Worm (Caenorhabditis elegans) whole organism, L2 larva: ENCODE results near the gene ceh-22.

Source experiments
- F13H6.1 ChIP-seq: sonication (generic microtip); optimal IDR thresholded peaks from 2 replicates; lab custom pipeline; 2016; ENCODE audit warnings: missing genetic modification characterization, missing compliant biosample characterization
- R02D3.7 ChIP-seq: fragments of 150-350 bp; optimal IDR thresholded peaks from 2 replicates; lab custom pipeline; 2014; ENCODE audit warnings: missing biosample characterization, missing genetic modification characterization
- Y55F3AM.14 ChIP-seq: fragments of 200-800 bp; sonication (Bioruptor generic); optimal IDR thresholded peaks from 2 replicates; lab custom pipeline; 2018; ENCODE audit warnings: mild to moderate bottlenecking, missing genetic modification characterization, missing compliant biosample characterization
- ZK546.5 ChIP-seq: sonication (generic microtip); optimal IDR thresholded peaks from 2 replicates; lab custom pipeline; 2017; ENCODE audit warnings: missing biosample characterization, missing genetic modification characterization
- alr-1 ChIP-seq: fragments of 150-350 bp; optimal IDR thresholded peaks from 2 replicates; lab custom pipeline; 2014; ENCODE audit warnings: missing biosample characterization, missing genetic modification characterization
- aly-2 ChIP-seq: fragments of 150-350 bp; optimal IDR thresholded peaks from 2 replicates; lab custom pipeline; 2014; ENCODE audit warnings: missing biosample characterization, missing genetic modification characterization
- ama-1 ChIP-seq: fragments of 150-350 bp; optimal IDR thresholded peaks from 2 replicates; lab custom pipeline; 2018; ENCODE audit warnings: inconsistent platforms
- ceh-16 ChIP-seq: fragments of 150-350 bp; optimal IDR thresholded peaks from 2 replicates; lab custom pipeline; 2014; ENCODE audit warnings: missing biosample characterization, missing genetic modification characterization
- ceh-82 ChIP-seq: fragments of 150-350 bp; optimal IDR thresholded peaks from 2 replicates; lab custom pipeline; 2014; ENCODE audit warnings: missing biosample characterization, missing genetic modification characterization
- crh-2 ChIP-seq: sonication (generic microtip); optimal IDR thresholded peaks from 2 replicates; lab custom pipeline; 2017; ENCODE audit warnings: missing biosample characterization, missing genetic modification characterization
- egl-27 ChIP-seq: sonication (generic microtip); optimal IDR thresholded peaks from 3 replicates; lab custom pipeline; 2017; ENCODE audit warnings: missing biosample characterization, missing genetic modification reagents, missing genetic modification characterization
- elt-1 ChIP-seq: fragments of 150-350 bp; optimal IDR thresholded peaks from 2 replicates; lab custom pipeline; 2014; ENCODE audit warnings: missing biosample characterization, missing genetic modification characterization
- elt-3 ChIP-seq: sonication (generic microtip); optimal IDR thresholded peaks from 2 replicates; lab custom pipeline; 2017; ENCODE audit warnings: missing biosample characterization, missing genetic modification characterization
- fos-1 ChIP-seq: fragments of 150-350 bp; optimal IDR thresholded peaks from 2 replicates; lab custom pipeline; 2014; ENCODE audit warnings: missing biosample characterization, missing genetic modification characterization
- gmeb-1 ChIP-seq: fragments of 150-350 bp; optimal IDR thresholded peaks from 2 replicates; lab custom pipeline; 2014; ENCODE audit warnings: missing biosample characterization, missing genetic modification characterization
- lsy-2 ChIP-seq, 2 experiments: fragments of 150-350 bp in 1 of 2; sonication (generic microtip) in 1 of 2; optimal IDR thresholded peaks; 2 replicates each; lab custom pipeline; 2014 to 2017; ENCODE audit warnings: missing biosample characterization in 2 of 2, missing genetic modification characterization in 2 of 2
- mab-5 ChIP-seq: fragments of 150-350 bp; optimal IDR thresholded peaks from 2 replicates; lab custom pipeline; 2014; ENCODE audit warnings: missing biosample characterization, missing genetic modification characterization
- mdl-1 ChIP-seq, 2 experiments: fragments of 150-350 bp in 1 of 2; sonication (generic microtip) in 1 of 2; optimal IDR thresholded peaks; 2 replicates each; lab custom pipeline; 2017; ENCODE audit warnings: missing biosample characterization in 2 of 2, missing genetic modification characterization in 2 of 2
- nhr-10 ChIP-seq: sonication (generic microtip); optimal IDR thresholded peaks from 2 replicates; lab custom pipeline; 2017; ENCODE audit warnings: missing biosample characterization, missing genetic modification characterization
- nhr-129 ChIP-seq: fragments of 150-350 bp; optimal IDR thresholded peaks from 2 replicates; lab custom pipeline; 2014; ENCODE audit warnings: missing biosample characterization, missing genetic modification characterization
- nhr-21 ChIP-seq: fragments of 150-350 bp; optimal IDR thresholded peaks from 2 replicates; lab custom pipeline; 2014; ENCODE audit warnings: missing biosample characterization, missing genetic modification characterization
- nhr-237 ChIP-seq: fragments of 150-350 bp; optimal IDR thresholded peaks from 2 replicates; lab custom pipeline; 2014; ENCODE audit warnings: missing biosample characterization, missing genetic modification characterization
- nhr-25 ChIP-seq: fragments of 150-350 bp; sonication (generic microtip); optimal IDR thresholded peaks from 3 replicates; lab custom pipeline; 2014; ENCODE audit warnings: missing biosample characterization, missing genetic modification characterization
- nhr-6 ChIP-seq: fragments of 150-350 bp; optimal IDR thresholded peaks from 2 replicates; lab custom pipeline; 2014; ENCODE audit warnings: missing biosample characterization, missing genetic modification characterization
- nhr-77 ChIP-seq: fragments of 150-350 bp; optimal IDR thresholded peaks from 2 replicates; lab custom pipeline; 2014; ENCODE audit warnings: missing biosample characterization, missing genetic modification characterization
- peb-1 ChIP-seq: fragments of 150-350 bp; optimal IDR thresholded peaks from 2 replicates; lab custom pipeline; 2014; ENCODE audit warnings: missing biosample characterization, missing genetic modification characterization
- skn-1 ChIP-seq: sonication (generic microtip); optimal IDR thresholded peaks from 2 replicates; lab custom pipeline; 2017; ENCODE audit warnings: missing biosample characterization, missing genetic modification characterization
- sma-3 ChIP-seq: sonication (generic microtip); optimal IDR thresholded peaks from 2 replicates; lab custom pipeline; 2016; ENCODE audit warnings: missing genetic modification reagents, missing genetic modification characterization, missing compliant biosample characterization
- sma-9 ChIP-seq, 2 experiments: fragments of 150-350 bp in 1 of 2; sonication (generic microtip) in 1 of 2; optimal IDR thresholded peaks; 2 replicates each; lab custom pipeline; 2014 to 2016; ENCODE audit warnings: missing genetic modification characterization in 2 of 2, mild to moderate bottlenecking in 1 of 2, missing biosample characterization in 1 of 2, missing compliant biosample characterization in 1 of 2, missing genetic modification reagents in 1 of 2, moderate library complexity in 1 of 2
- unc-39 ChIP-seq: fragments of 150-350 bp; optimal IDR thresholded peaks from 2 replicates; lab custom pipeline; 2014; ENCODE audit warnings: missing biosample characterization, missing genetic modification characterization
- unc-55 ChIP-seq: fragments of 150-350 bp; sonication (generic microtip); optimal IDR thresholded peaks from 3 replicates; lab custom pipeline; 2014; ENCODE audit warnings: missing biosample characterization, missing genetic modification reagents, missing genetic modification characterization
- zag-1 ChIP-seq: fragments of 150-350 bp; optimal IDR thresholded peaks from 2 replicates; lab custom pipeline; 2014; ENCODE audit warnings: missing biosample characterization, missing genetic modification characterization
- ztf-1 ChIP-seq: fragments of 200-800 bp; sonication (Bioruptor generic); conservative IDR thresholded peaks from 2 replicates; pipeline ENCODE4 v1.3.6; 2022; ENCODE audit warnings: missing genetic modification characterization, missing compliant biosample characterization
- ztf-4 ChIP-seq: fragments of 150-350 bp; optimal IDR thresholded peaks from 2 replicates; lab custom pipeline; 2014; ENCODE audit warnings: missing biosample characterization, missing genetic modification characterization

ceh-22 gene

DNA sequence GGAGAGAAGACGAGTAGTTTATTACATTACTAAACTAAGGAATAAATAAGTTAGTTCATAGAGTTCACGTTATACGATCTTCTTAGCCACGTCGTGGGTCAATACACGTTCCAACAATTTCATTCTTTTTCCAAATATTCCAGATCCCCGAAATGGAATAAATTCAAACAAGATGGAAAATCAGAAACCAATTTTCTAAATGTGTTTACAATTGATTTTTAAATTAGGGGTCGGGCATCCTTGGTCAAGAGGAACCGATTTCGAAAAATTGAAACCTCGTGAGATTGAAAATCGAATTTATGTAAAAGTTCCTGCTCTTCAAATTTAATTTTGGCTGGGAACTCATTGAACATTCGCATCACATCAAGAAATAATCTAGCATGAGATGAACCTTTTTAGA lies 13.0 kb downstream of the ceh-22 start:
- TF ChIP-seq fos-1 (tag; lab: Kevin White, UChicago) (no peak), ceh-16 (tag; lab: Kevin White, UChicago) (no peak), crh-2 (tag; lab: Kevin White, UChicago) (no peak), nhr-25 (tag; lab: Kevin White, UChicago) (no peak), nhr-21 (tag; lab: Kevin White, UChicago) (no peak), nhr-6 (tag; lab: Kevin White, UChicago) (no peak), ceh-82 (tag; lab: Kevin White, UChicago) (no peak), mab-5 (tag; lab: Kevin White, UChicago) (no peak), elt-3 (tag; lab: Kevin White, UChicago) (no peak), ZK546.5 (no peak), R02D3.7 (no peak), F13H6.1 (tag; lab: Kevin White, UChicago) (no peak), elt-1 (tag; lab: Kevin White, UChicago) (no peak), sma-3 (no peak)
- TF ChIP-seq, all 48 proteins: peak for 0

DNA sequence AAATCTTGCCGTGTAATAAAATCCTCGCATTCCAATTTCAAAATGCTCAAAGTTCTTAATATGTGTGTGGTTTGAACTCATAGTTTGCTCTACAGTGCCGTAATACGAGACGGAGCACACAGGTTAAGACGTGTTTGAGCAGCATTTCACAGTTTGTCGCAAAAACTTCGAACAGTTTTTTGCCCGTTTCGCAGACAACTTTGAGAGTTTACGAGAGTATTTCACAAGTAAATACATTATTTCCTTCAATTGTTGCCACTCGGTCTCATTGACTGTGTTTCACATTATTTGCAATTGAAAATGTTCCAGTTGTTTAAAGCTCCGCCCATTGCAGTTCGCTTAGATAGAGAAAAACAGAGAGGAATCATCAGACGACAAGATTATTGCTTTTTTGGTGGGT lies 15.9 kb downstream of the ceh-22 start, which contains the start of gene F29F11.20:
Gene F29F11.20, plus strand, starts transcription at position 301 of the 400 bp plus-strand sequence.
- TF ChIP-seq zag-1 (tag; lab: Kevin White, UChicago) (no peak), F13H6.1 (tag; lab: Kevin White, UChicago) (peak; percentile 16)

DNA sequence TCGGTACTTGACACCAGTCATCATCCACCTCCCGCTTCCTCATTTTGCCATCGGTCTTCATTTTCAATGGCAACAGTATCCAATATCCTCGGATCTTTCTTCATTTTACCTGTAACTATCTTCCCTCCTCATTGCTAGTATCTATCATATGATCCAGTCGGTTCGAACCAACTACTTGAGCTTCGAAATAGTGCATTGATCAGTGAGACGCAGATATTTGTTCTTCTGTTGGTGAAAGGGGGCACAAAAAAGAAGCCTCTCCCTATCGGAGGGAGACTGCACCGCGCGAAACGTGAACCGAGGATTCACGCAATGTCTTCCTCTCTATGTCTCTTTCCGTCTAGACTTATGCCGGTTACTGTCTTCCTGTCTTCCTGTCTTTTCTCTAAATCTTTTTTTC lies 19.6 kb downstream of the ceh-22 start:
- TF ChIP-seq ama-1 (lab: Kevin White, UChicago) (no peak), elt-1 (tag; lab: Kevin White, UChicago) (no peak), sma-9 (GFP tag; optimal IDR thresholded peaks at IDR 0.05; lab: Kevin White, UChicago) (peak; percentile 21), sma-9 (tag; optimal IDR thresholded peaks at IDR 0.05; lab: Kevin White, UChicago) (no peak), nhr-25 (tag; lab: Kevin White, UChicago) (no peak), unc-39 (tag; lab: Kevin White, UChicago) (no peak), nhr-21 (tag; lab: Kevin White, UChicago) (no peak), mdl-1 (tag; optimal IDR thresholded peaks at IDR 0.05; lab: Kevin White, UChicago) (no peak), F13H6.1 (tag; lab: Kevin White, UChicago) (peak; percentile 53), ztf-1 (GFP tag; lab: Robert Waterston, UW) (no peak), nhr-129 (tag; lab: Kevin White, UChicago) (peak; percentile 42)

DNA sequence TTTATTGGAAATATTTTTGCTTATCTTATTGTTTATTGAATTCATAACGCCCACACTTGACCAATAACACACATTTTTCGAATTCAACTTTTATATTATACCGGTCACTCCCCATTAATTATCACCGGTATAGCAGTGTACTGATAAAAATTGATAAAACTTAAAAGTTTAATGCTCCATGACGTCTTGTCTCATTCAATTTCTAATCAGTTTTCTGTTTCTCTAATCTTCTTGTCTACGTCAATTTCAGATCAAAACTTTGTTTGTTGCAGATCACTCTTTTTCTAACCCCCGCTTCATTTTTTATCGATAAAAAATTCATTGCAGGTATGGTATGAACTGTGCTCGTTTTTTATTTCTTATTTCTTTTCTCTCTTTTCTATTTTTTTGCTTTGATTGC lies 22.0 kb downstream of the ceh-22 start:
- no peak for TF ChIP-seq unc-55 (GFP tag; lab: Kevin White, UChicago)
- no peak for TF ChIP-seq nhr-77 (tag; lab: Kevin White, UChicago)
- TF ChIP-seq Y55F3AM.14 (GFP tag; lab: Kevin White, UChicago), result no peak
- no peak for TF ChIP-seq mab-5 (tag; lab: Kevin White, UChicago)
- no peak for TF ChIP-seq lsy-2 (tag; optimal IDR thresholded peaks at IDR 0.05; lab: Kevin White, UChicago)
- no peak for TF ChIP-seq sma-3
- TF ChIP-seq crh-2 (tag; lab: Kevin White, UChicago), result peak; percentile 47
- TF ChIP-seq ama-1 (lab: Kevin White, UChicago), result no peak
- TF ChIP-seq nhr-237 (tag; lab: Kevin White, UChicago), result no peak
- peak; percentile 46 for TF ChIP-seq gmeb-1 (tag; lab: Kevin White, UChicago)
- TF ChIP-seq ztf-1 (GFP tag; lab: Robert Waterston, UW), result no peak
- TF ChIP-seq elt-3 (tag; lab: Kevin White, UChicago), result no peak
- TF ChIP-seq peb-1 (tag; lab: Kevin White, UChicago), result no peak
- no peak for TF ChIP-seq nhr-129 (tag; lab: Kevin White, UChicago)
- no peak for TF ChIP-seq nhr-25 (tag; lab: Kevin White, UChicago)
- no peak for TF ChIP-seq R02D3.7
- no peak for TF ChIP-seq nhr-21 (tag; lab: Kevin White, UChicago)
- TF ChIP-seq ceh-82 (tag; lab: Kevin White, UChicago), result no peak
- TF ChIP-seq alr-1 (tag; lab: Kevin White, UChicago), result no peak
- peak; percentile 77 for TF ChIP-seq F13H6.1 (tag; lab: Kevin White, UChicago)
- TF ChIP-seq egl-27 (tag; lab: Kevin White, UChicago), result peak; percentile 23
- no peak for TF ChIP-seq elt-1 (tag; lab: Kevin White, UChicago)
- TF ChIP-seq skn-1 (tag; lab: Kevin White, UChicago), result no peak
- TF ChIP-seq sma-9 (GFP tag; optimal IDR thresholded peaks at IDR 0.05; lab: Kevin White, UChicago), result peak; percentile 86
- TF ChIP-seq sma-9 (tag; optimal IDR thresholded peaks at IDR 0.05; lab: Kevin White, UChicago), result no peak
- TF ChIP-seq nhr-10 (tag; lab: Kevin White, UChicago), result no peak
- TF ChIP-seq aly-2 (tag; lab: Kevin White, UChicago), result no peak
- TF ChIP-seq unc-39 (tag; lab: Kevin White, UChicago), result no peak
- TF ChIP-seq ztf-4, result no peak
- no peak for TF ChIP-seq zag-1 (tag; lab: Kevin White, UChicago)
- TF ChIP-seq fos-1 (tag; lab: Kevin White, UChicago), result peak; percentile 95
